Fruit fly (Drosophila melanogaster): ENCODE data around the gene Xport-A.
A peak's percentile ranks its signal among the peaks of the same experiment; 100 is the strongest.

The Xport-A gene

dm6 chr3R:19879470-19880052 is 35.7 kb downstream of the Xport-A start, which contains the start of gene Ask1:
Gene Ask1 (plus strand): TSS chr3R:19879719.
- TF ChIP-seq noc (tag; optimal IDR thresholded peaks at IDR 0.05) = no peak

- TF ChIP-seq noc (tag; optimal IDR thresholded peaks at IDR 0.05) = no peak
Observed at dm6 chr3R:19877427-19878076, 37.7 kb downstream of the Xport-A start, which contains the start of the genes CG17186 and Arc42. Gene CG17186 (minus strand): TSS chr3R:19877514. Gene Arc42 (plus strand): TSS chr3R:19877737.

dm6 chr3R:19875118-19875887 is 39.9 kb downstream of the Xport-A start, which contains the start of gene Mrp5:
Gene Mrp5 (minus strand): TSS chr3R:19875678.
- TF ChIP-seq noc (tag; optimal IDR thresholded peaks at IDR 0.05) = no peak

- TF ChIP-seq noc (tag; optimal IDR thresholded peaks at IDR 0.05) = peak; percentile 4
Observed at dm6 chr3R:19873102-19873737, 42.0 kb downstream of the Xport-A start.

Data from whole organism, larva.